Worm (Caenorhabditis elegans) whole organism, L4/young adult: ENCODE data around the gene H38K22.9.

Experiments
- W03F9.2 ChIP-seq: fragments of 150-350 bp; optimal IDR thresholded peaks from 2 replicates; lab custom pipeline; 2014; ENCODE audit warnings: missing biosample characterization, missing genetic modification characterization
- dao-5 ChIP-seq: sonication (generic microtip); optimal IDR thresholded peaks from 2 replicates; lab custom pipeline; 2016; ENCODE audit warnings: missing genotype, missing genetic modification characterization, moderate library complexity, missing compliant biosample characterization

DNA sequence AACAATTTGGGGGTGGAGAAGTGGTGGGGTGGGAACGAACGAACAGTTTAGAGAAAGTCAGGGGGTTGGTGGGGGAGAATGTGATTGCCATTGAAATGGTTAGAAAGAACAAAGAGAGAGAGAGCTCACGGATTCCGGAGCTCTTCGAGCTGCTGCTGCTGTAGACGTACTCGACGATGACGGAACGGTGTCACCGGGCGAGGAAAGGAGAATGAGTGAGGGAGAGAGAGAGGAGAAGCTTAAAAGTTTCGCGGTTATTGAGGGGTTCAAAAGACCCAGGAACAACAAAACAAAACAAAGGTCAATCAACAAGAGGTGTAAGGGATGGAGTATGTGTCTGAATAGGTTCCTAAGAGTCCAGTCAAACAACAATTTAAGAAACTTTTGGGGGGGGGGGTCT lies 47.7 kb upstream of the H38K22.9 start:
- no peak for TF ChIP-seq W03F9.2 (tag; lab: Kevin White, UChicago)
- no peak for TF ChIP-seq dao-5 (tag; lab: Kevin White, UChicago)
